Fruit fly (Drosophila melanogaster): Measurements from ENCODE around the gene fne.

DNA sequence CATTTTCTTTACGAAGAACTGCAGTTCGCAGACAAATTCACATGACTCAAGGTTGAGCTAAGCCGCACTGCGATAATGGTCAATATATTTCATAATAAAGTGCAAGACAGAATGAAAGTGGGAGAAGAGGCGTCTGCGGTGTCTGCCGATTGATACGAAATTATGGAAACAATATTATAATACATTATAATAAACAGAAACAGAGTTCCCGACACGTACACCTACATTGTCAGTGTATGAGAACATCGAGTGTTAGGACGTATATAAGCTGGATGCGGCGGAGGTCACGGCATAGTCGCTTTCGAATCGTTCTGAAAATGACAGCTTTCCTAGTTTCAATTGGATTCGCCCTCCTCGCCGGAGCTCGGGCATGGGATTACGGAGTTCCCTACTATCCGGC is 53.1 kb downstream of the fne start, which contains the start of gene CG15721:
- TF ChIP-seq CrebA (GFP tag; optimal IDR thresholded peaks at IDR 0.05; ENCODE audit: borderline replicate concordance) (no peak), dmrt93B (GFP tag; optimal IDR thresholded peaks at IDR 0.05) (no peak), h (GFP tag; optimal IDR thresholded peaks at IDR 0.05) (no peak), ey (GFP tag; optimal IDR thresholded peaks at IDR 0.05) (no peak), usp (GFP tag; optimal IDR thresholded peaks at IDR 0.05) (no peak), OdsH (GFP tag; optimal IDR thresholded peaks at IDR 0.05) (no peak), foxo (GFP tag; optimal IDR thresholded peaks at IDR 0.05) (no peak), psq (GFP tag; optimal IDR thresholded peaks at IDR 0.05) (no peak), brk (GFP tag; optimal IDR thresholded peaks at IDR 0.05) (no peak), Mio (GFP tag; optimal IDR thresholded peaks at IDR 0.05) (no peak), Myc (optimal IDR thresholded peaks at IDR 0.05) (no peak), dl (GFP tag; optimal IDR thresholded peaks at IDR 0.05; ENCODE audit: insufficient read depth in 1 of 2, partially characterized antibody in 2 of 2) (no peak), pan (optimal IDR thresholded peaks at IDR 0.05) (no peak)
